Worm (Caenorhabditis elegans): ENCODE measurements around the gene F43G6.17.

- TF ChIP-seq hpl-2 (GFP tag; optimal IDR thresholded peaks at IDR 0.05) (no peak), lin-35 (GFP tag; optimal IDR thresholded peaks at IDR 0.05) (no peak), efl-1 (optimal IDR thresholded peaks at IDR 0.05) (no peak), efl-1 (GFP tag; optimal IDR thresholded peaks at IDR 0.05 in 1 of 2) (no peak), pqm-1 (tag; optimal IDR thresholded peaks at IDR 0.05) (no peak), rnt-1 (tag; optimal IDR thresholded peaks at IDR 0.05) (no peak), snpc-4 (tag; optimal IDR thresholded peaks at IDR 0.05) (no peak), mep-1 (tag; optimal IDR thresholded peaks at IDR 0.05) (no peak), unc-62 (GFP tag; optimal IDR thresholded peaks at IDR 0.05) (no peak), fos-1 (tag; optimal IDR thresholded peaks at IDR 0.05) (no peak), aly-2 (tag; optimal IDR thresholded peaks at IDR 0.05) (no peak), zag-1 (tag; optimal IDR thresholded peaks at IDR 0.05) (no peak), unc-130 (tag; optimal IDR thresholded peaks at IDR 0.05) (no peak), tlp-1 (tag; optimal IDR thresholded peaks at IDR 0.05) (no peak), irx-1 (tag; optimal IDR thresholded peaks at IDR 0.05) (no peak)
Measured at ce11 chrII:11819824-11820223, 17.3 kb downstream of the F43G6.17 start, which contains the start of gene Y6D1A.2.

All from whole organism, L1 larva.